Fruit fly (Drosophila melanogaster) whole organism, embryonic: ENCODE data around the gene CG43077.

Source experiments
- Abd-B ChIP-seq: fragments of 200-800 bp; sonication (Bioruptor generic); optimal IDR thresholded peaks from 2 replicates; lab custom pipeline; 2018; ENCODE audit warnings: missing biosample characterization, mild to moderate bottlenecking, missing genetic modification characterization, moderate library complexity
- Adf1 ChIP-seq: fragments of 200-800 bp; sonication (Bioruptor generic); IDR thresholded peaks from 2 replicates; pipeline ENCODE4 v1.3.6; 2022; ENCODE audit warnings: missing biosample characterization, missing genetic modification characterization
- CG10209 ChIP-seq: fragments of 200-800 bp; sonication (Bioruptor generic); optimal IDR thresholded peaks from 3 replicates; lab custom pipeline; 2017; ENCODE audit warnings: missing biosample characterization, mild to moderate bottlenecking, missing genetic modification characterization, missing genetic modification reagents
- CG11696 ChIP-seq: fragments of 200-800 bp; sonication (Bioruptor generic); IDR thresholded peaks from 2 replicates; pipeline ENCODE4 v1.3.6; 2022; ENCODE audit warnings: missing biosample characterization, missing genetic modification characterization
- CG14441 ChIP-seq: fragments of 200-800 bp; sonication (Bioruptor generic); IDR thresholded peaks from 2 replicates; pipeline ENCODE4 v1.3.6; 2022; ENCODE audit warnings: missing biosample characterization, missing genetic modification characterization
- CG1602 ChIP-seq: fragments of 200-800 bp; sonication (Bioruptor generic); optimal IDR thresholded peaks from 3 replicates; lab custom pipeline; 2016; ENCODE audit warnings: missing biosample characterization, missing genetic modification characterization
- CG16813 ChIP-seq: fragments of 200-800 bp; sonication (Bioruptor generic); IDR thresholded peaks from 3 replicates; pipeline ENCODE4 v1.3.6; 2022; ENCODE audit warnings: missing biosample characterization, missing genetic modification characterization; ENCODE audit not compliant: partially characterized antibody
- CG17802 ChIP-seq: fragments of 200-800 bp; sonication (Bioruptor generic); optimal IDR thresholded peaks from 2 replicates; lab custom pipeline; 2018; ENCODE audit warnings: missing biosample characterization, mild to moderate bottlenecking, missing genetic modification characterization, moderate library complexity
- CG1792 ChIP-seq: fragments of 200-800 bp; sonication (Bioruptor generic); optimal IDR thresholded peaks from 2 replicates; lab custom pipeline; 2016; ENCODE audit warnings: missing biosample characterization, missing genetic modification characterization
- CG18262 ChIP-seq: fragments of 200-800 bp; optimal IDR thresholded peaks from 3 replicates; lab custom pipeline; 2019; ENCODE audit warnings: missing biosample characterization, mild to moderate bottlenecking, missing genetic modification characterization, moderate library complexity
- CG18599 ChIP-seq: fragments of 200-800 bp; sonication (Bioruptor generic); optimal IDR thresholded peaks from 3 replicates; lab custom pipeline; 2017; ENCODE audit warnings: missing biosample characterization, missing genetic modification characterization, mild to moderate bottlenecking, moderate library complexity, missing genetic modification reagents
- CG2120 ChIP-seq: fragments of 200-800 bp; sonication (Bioruptor generic); optimal IDR thresholded peaks from 3 replicates; lab custom pipeline; 2016; ENCODE audit warnings: missing biosample characterization, missing genetic modification characterization
- CG30020 ChIP-seq: fragments of 200-800 bp; optimal IDR thresholded peaks from 2 replicates; lab custom pipeline; 2019; ENCODE audit warnings: missing biosample characterization, mild to moderate bottlenecking, missing genetic modification characterization, moderate library complexity
- CG4360 ChIP-seq: fragments of 200-800 bp; sonication (Bioruptor generic); IDR thresholded peaks from 2 replicates; pipeline ENCODE4 v1.3.6; 2022; ENCODE audit warnings: missing biosample characterization, missing genetic modification characterization
- CG4820 ChIP-seq: fragments of 200-800 bp; sonication (Bioruptor generic); optimal IDR thresholded peaks from 3 replicates; lab custom pipeline; 2016; ENCODE audit warnings: missing biosample characterization, missing genetic modification characterization
- CG6683 ChIP-seq: fragments of 200-800 bp; sonication (Bioruptor generic); optimal IDR thresholded peaks from 2 replicates; lab custom pipeline; 2017; ENCODE audit warnings: missing biosample characterization, mild to moderate bottlenecking, missing genetic modification characterization, missing genetic modification reagents
- CG6813 ChIP-seq: fragments of 200-800 bp; sonication (Bioruptor generic); optimal IDR thresholded peaks from 2 replicates; lab custom pipeline; 2017; ENCODE audit warnings: missing biosample characterization, missing genetic modification characterization, mild to moderate bottlenecking, moderate library complexity, missing genetic modification reagents
- CG8388 ChIP-seq: fragments of 200-800 bp; sonication (Bioruptor generic); optimal IDR thresholded peaks from 2 replicates; lab custom pipeline; 2019; ENCODE audit warnings: missing biosample characterization, mild to moderate bottlenecking, missing genetic modification characterization, moderate library complexity
- Chrac-16 ChIP-seq: fragments of 200-800 bp; sonication (Bioruptor generic); optimal IDR thresholded peaks from 3 replicates; lab custom pipeline; 2016; ENCODE audit warnings: missing biosample characterization, missing genetic modification characterization
- CkIIα-i1 ChIP-seq: fragments of 200-800 bp; sonication (Bioruptor generic); IDR thresholded peaks from 2 replicates; pipeline ENCODE4 v1.3.6; 2022; ENCODE audit warnings: missing biosample characterization, missing genetic modification characterization
- CrebB ChIP-seq: fragments of 200-800 bp; sonication (Bioruptor generic); optimal IDR thresholded peaks from 3 replicates; lab custom pipeline; 2018; ENCODE audit warnings: missing biosample characterization, mild to moderate bottlenecking, missing genetic modification characterization
- D19A ChIP-seq: fragments of 200-800 bp; optimal IDR thresholded peaks from 3 replicates; lab custom pipeline; 2019; ENCODE audit warnings: missing biosample characterization, mild to moderate bottlenecking, missing genetic modification characterization, moderate library complexity
- Dek ChIP-seq: fragments of 200-800 bp; sonication (Bioruptor generic); optimal IDR thresholded peaks from 3 replicates; lab custom pipeline; 2019; ENCODE audit warnings: missing biosample characterization, mild to moderate bottlenecking, missing genetic modification characterization, moderate library complexity
- Fer2 ChIP-seq: fragments of 200-800 bp; sonication (Bioruptor generic); optimal IDR thresholded peaks from 2 replicates; lab custom pipeline; 2018; ENCODE audit warnings: missing biosample characterization, mild to moderate bottlenecking, missing genetic modification characterization, moderate library complexity
- Gsc ChIP-seq: fragments of 200-800 bp; sonication (Bioruptor generic); IDR thresholded peaks from 2 replicates; pipeline ENCODE4 v1.3.6; 2022; ENCODE audit warnings: missing biosample characterization, missing genetic modification characterization
- HmgZ ChIP-seq: fragments of 200-800 bp; sonication (Bioruptor generic); optimal IDR thresholded peaks from 2 replicates; lab custom pipeline; 2018; ENCODE audit warnings: missing biosample characterization, mild to moderate bottlenecking, missing genetic modification characterization
- Hmx ChIP-seq: fragments of 200-800 bp; sonication (Bioruptor generic); optimal IDR thresholded peaks from 2 replicates; lab custom pipeline; 2016; ENCODE audit warnings: missing biosample characterization, missing genetic modification characterization
- Lim3 ChIP-seq: fragments of 200-800 bp; sonication (Bioruptor generic); IDR thresholded peaks from 2 replicates; pipeline ENCODE4 v1.3.6; 2022; ENCODE audit warnings: missing biosample characterization, missing genetic modification characterization
- MTF-1 ChIP-seq: fragments of 200-800 bp; sonication (Bioruptor generic); optimal IDR thresholded peaks from 2 replicates; lab custom pipeline; 2018; ENCODE audit warnings: missing biosample characterization, mild to moderate bottlenecking, missing genetic modification characterization, borderline replicate concordance
- Mad ChIP-seq: fragments of 200-800 bp; sonication (Bioruptor generic); optimal IDR thresholded peaks from 2 replicates; lab custom pipeline; 2016; ENCODE audit warnings: missing biosample characterization, missing genetic modification characterization
- Med ChIP-seq: fragments of 200-800 bp; sonication (Bioruptor generic); peaks from one replicate; lab custom pipeline; 2016; ENCODE audit warnings: missing biosample characterization, missing genetic modification characterization, mild to moderate bottlenecking, inconsistent platforms, moderate library complexity
- Stat92E ChIP-seq, 3 experiments: fragments of >200 bp in 2 of 3; fragments of 200-800 bp in 1 of 3; sonication (Bioruptor generic) in 1 of 3; optimal IDR thresholded peaks; 2 replicates each; lab custom pipeline; 2017 to 2019; ENCODE audit warnings: missing biosample characterization in 3 of 3, missing genetic modification characterization in 3 of 3, mild to moderate bottlenecking in 1 of 3, moderate library complexity in 1 of 3
- abd-A ChIP-seq: fragments of 200-800 bp; sonication (Bioruptor generic); optimal IDR thresholded peaks from 3 replicates; lab custom pipeline; 2019; ENCODE audit warnings: missing biosample characterization, mild to moderate bottlenecking, missing genetic modification characterization, moderate library complexity
- chinmo ChIP-seq: fragments of 200-800 bp; sonication (Bioruptor generic); IDR thresholded peaks from 4 replicates; pipeline ENCODE4 v1.3.6; 2022; ENCODE audit warnings: missing biosample characterization, missing genetic modification characterization; ENCODE audit not compliant: partially characterized antibody
- crc ChIP-seq: fragments of 200-800 bp; sonication (Bioruptor generic); optimal IDR thresholded peaks from 2 replicates; lab custom pipeline; 2016; ENCODE audit warnings: missing biosample characterization, missing genetic modification characterization
- cwo ChIP-seq: fragments of 200-800 bp; sonication (Bioruptor generic); optimal IDR thresholded peaks from 3 replicates; lab custom pipeline; 2017; ENCODE audit warnings: missing biosample characterization, missing genetic modification characterization, mild to moderate bottlenecking, moderate library complexity, missing genetic modification reagents
- disco-r ChIP-seq: fragments of 200-800 bp; sonication (Bioruptor generic); optimal IDR thresholded peaks from 2 replicates; lab custom pipeline; 2016; ENCODE audit warnings: missing biosample characterization, missing genetic modification characterization
- dmrt11E ChIP-seq: fragments of 200-800 bp; sonication (Bioruptor generic); optimal IDR thresholded peaks from 3 replicates; lab custom pipeline; 2018; ENCODE audit warnings: missing biosample characterization, mild to moderate bottlenecking, missing genetic modification characterization, moderate library complexity
- fd64A ChIP-seq: fragments of 200-800 bp; sonication (Bioruptor generic); optimal IDR thresholded peaks from 3 replicates; lab custom pipeline; 2018; ENCODE audit warnings: missing biosample characterization, mild to moderate bottlenecking, missing genetic modification characterization
- h ChIP-seq: fragments of >200 bp; optimal IDR thresholded peaks from 2 replicates; lab custom pipeline; 2017
- ken ChIP-seq: fragments of 200-800 bp; sonication (Bioruptor generic); IDR thresholded peaks from 3 replicates; pipeline ENCODE4 v1.3.6; 2022; ENCODE audit warnings: missing biosample characterization, missing genetic modification characterization
- lmd ChIP-seq: fragments of 200-800 bp; sonication (Bioruptor generic); IDR thresholded peaks from 2 replicates; pipeline ENCODE4 v1.3.6; 2022; ENCODE audit warnings: missing biosample characterization, missing genetic modification characterization
- luna ChIP-seq: fragments of 200-800 bp; sonication (Bioruptor generic); optimal IDR thresholded peaks from 2 replicates; lab custom pipeline; 2016; ENCODE audit warnings: missing biosample characterization, missing genetic modification characterization
- odd ChIP-seq: fragments of 200-800 bp; sonication (Bioruptor generic); optimal IDR thresholded peaks from 2 replicates; lab custom pipeline; 2017; ENCODE audit warnings: missing biosample characterization, mild to moderate bottlenecking, missing genetic modification characterization
- otp ChIP-seq: fragments of 200-800 bp; sonication (Bioruptor generic); IDR thresholded peaks from 3 replicates; pipeline ENCODE4, ENCODE4 v1.3.6; 2022; ENCODE audit warnings: missing biosample characterization, missing genetic modification characterization
- row ChIP-seq: fragments of 200-800 bp; sonication (Bioruptor generic); IDR thresholded peaks from 3 replicates; pipeline ENCODE4 v1.3.6; 2022; ENCODE audit warnings: missing biosample characterization, missing genetic modification characterization
- slp2 ChIP-seq: fragments of 200-800 bp; sonication (Bioruptor generic); optimal IDR thresholded peaks from 2 replicates; lab custom pipeline; 2016; ENCODE audit warnings: missing biosample characterization, missing genetic modification characterization
- sr ChIP-seq: fragments of 200-800 bp; sonication (Bioruptor generic); IDR thresholded peaks from 3 replicates; pipeline ENCODE4 v1.3.6; 2022; ENCODE audit warnings: missing biosample characterization, missing genetic modification characterization
- tin ChIP-seq: fragments of 200-800 bp; sonication (Bioruptor generic); optimal IDR thresholded peaks from 3 replicates; lab custom pipeline; 2016; ENCODE audit warnings: missing biosample characterization, missing genetic modification characterization
- twi ChIP-seq: fragments of 200-800 bp; optimal IDR thresholded peaks from 2 replicates; lab custom pipeline; 2019; ENCODE audit warnings: missing biosample characterization, mild to moderate bottlenecking, missing genetic modification characterization, moderate library complexity

Gene CG43077

dm6 chrX:17078139-17078977 is 10.0 kb upstream of the CG43077 start, which contains the start of gene CG4949 (continued):
- no peak for TF ChIP-seq HmgZ (tag; lab: Kevin White, UChicago)
- no peak for TF ChIP-seq ken
- TF ChIP-seq Hmx (GFP tag; lab: Kevin White, UChicago) = no peak
- no peak for TF ChIP-seq disco-r
- peak; percentile 18 for TF ChIP-seq CG10209 (GFP tag; lab: Kevin White, UChicago)
- TF ChIP-seq Dek = no peak
- TF ChIP-seq row (GFP tag; lab: Robert Waterston, UW) = peak; percentile 68
- peak; percentile 11 for TF ChIP-seq CG8388 (GFP tag; lab: Kevin White, UChicago)
- TF ChIP-seq slp2 = no peak
- TF ChIP-seq twi (tag; lab: Kevin White, UChicago) = no peak
- TF ChIP-seq sr (GFP tag; lab: Robert Waterston, UW) = no peak
- no peak for TF ChIP-seq cwo (GFP tag; lab: Kevin White, UChicago)
- no peak for TF ChIP-seq abd-A
- TF ChIP-seq CG1792 (GFP tag; lab: Kevin White, UChicago) = no peak
- TF ChIP-seq otp = no peak
- TF ChIP-seq CG6813 (GFP tag; lab: Kevin White, UChicago) = no peak
- no peak for TF ChIP-seq CG6683 (GFP tag; lab: Kevin White, UChicago)
- TF ChIP-seq fd64A (GFP tag; lab: Kevin White, UChicago) = no peak
- TF ChIP-seq crc = no peak
- TF ChIP-seq CG4360 (GFP tag; lab: Robert Waterston, UW) = no peak
- TF ChIP-seq CrebB (tag; lab: Kevin White, UChicago) = no peak
- TF ChIP-seq CkIIα-i1 (GFP tag; lab: Robert Waterston, UW) = no peak
- TF ChIP-seq Fer2 (tag; lab: Kevin White, UChicago) = no peak
- TF ChIP-seq CG1602 (GFP tag; lab: Kevin White, UChicago) = no peak
- no peak for TF ChIP-seq h (lab: Kevin White, UChicago)
- TF ChIP-seq CG16813 = peak; percentile 88
- no peak for TF ChIP-seq lmd (GFP tag; lab: Robert Waterston, UW)
- no peak for TF ChIP-seq Lim3 (GFP tag; lab: Robert Waterston, UW)
- TF ChIP-seq Stat92E (GFP tag; optimal IDR thresholded peaks at IDR 0.05; lab: Kevin White, UChicago) = no peak
- TF ChIP-seq CG30020 (tag; lab: Kevin White, UChicago) = peak; percentile 23
- no peak for TF ChIP-seq CG18599 (GFP tag; lab: Kevin White, UChicago)
- no peak for TF ChIP-seq CG14441 (GFP tag; lab: Robert Waterston, UW)
- no peak for TF ChIP-seq Gsc (GFP tag; lab: Robert Waterston, UW)
- no peak for TF ChIP-seq luna
- no peak for TF ChIP-seq Abd-B (GFP tag; lab: Kevin White, UChicago)
- TF ChIP-seq chinmo (GFP tag; lab: Robert Waterston, UW) = peak; percentile 96
- peak; percentile 56 for TF ChIP-seq CG18262 (tag; lab: Kevin White, UChicago)
- TF ChIP-seq CG2120 (GFP tag; lab: Kevin White, UChicago) = no peak
- TF ChIP-seq odd (GFP tag; lab: Kevin White, UChicago) = no peak
- TF ChIP-seq CG4820 (GFP tag; lab: Kevin White, UChicago) = no peak
- TF ChIP-seq CG11696 (GFP tag; lab: Robert Waterston, UW) = no peak
- peak; percentile 13 for TF ChIP-seq D19A (tag; lab: Kevin White, UChicago)
- peak; percentile 6 for TF ChIP-seq dmrt11E (tag; lab: Kevin White, UChicago)
- no peak for TF ChIP-seq Adf1 (GFP tag; lab: Robert Waterston, UW)
- peak; percentile 51 for TF ChIP-seq Med (GFP tag; lab: Kevin White, UChicago)
- no peak for TF ChIP-seq Mad (GFP tag; lab: Kevin White, UChicago)
- TF ChIP-seq tin (GFP tag; lab: Kevin White, UChicago) = no peak
- no peak for TF ChIP-seq MTF-1 (GFP tag; lab: Kevin White, UChicago)
- no peak for TF ChIP-seq CG17802 (tag; lab: Kevin White, UChicago)
- no peak for TF ChIP-seq Chrac-16 (GFP tag; lab: Kevin White, UChicago)
